Fruit fly (Drosophila melanogaster) whole organism, embryonic: ENCODE results near the gene EMC3.

Experiments used
- BEAF-32 ChIP-seq: fragments of 200-800 bp; sonication (Bioruptor generic); optimal IDR thresholded peaks from 3 replicates; lab custom pipeline; 2017; ENCODE audit warnings: missing biosample characterization, missing genetic modification characterization, mild to moderate bottlenecking, moderate library complexity, missing genetic modification reagents
- CG10366 ChIP-seq: fragments of 200-800 bp; sonication (Bioruptor generic); IDR thresholded peaks from 2 replicates; pipeline ENCODE4 v1.3.6; 2022; ENCODE audit warnings: missing biosample characterization, missing genetic modification characterization
- CG10654 ChIP-seq: fragments of 200-800 bp; sonication (Bioruptor generic); optimal IDR thresholded peaks from 2 replicates; lab custom pipeline; 2016; ENCODE audit warnings: missing biosample characterization, missing genetic modification characterization
- CG10979 ChIP-seq: fragments of 200-800 bp; sonication (Bioruptor generic); optimal IDR thresholded peaks from 2 replicates; lab custom pipeline; 2018; ENCODE audit warnings: missing biosample characterization, mild to moderate bottlenecking, missing genetic modification characterization, moderate library complexity
- CG11085 ChIP-seq: fragments of 200-800 bp; sonication (Bioruptor generic); IDR thresholded peaks from 2 replicates; pipeline ENCODE4 v1.3.6; 2022; ENCODE audit warnings: missing biosample characterization, missing genetic modification characterization
- CG11504 ChIP-seq: fragments of 200-800 bp; sonication (Bioruptor generic); optimal IDR thresholded peaks from 3 replicates; lab custom pipeline; 2019; ENCODE audit warnings: missing biosample characterization, mild to moderate bottlenecking, missing genetic modification characterization, moderate library complexity
- CG12659 ChIP-seq: fragments of 200-800 bp; sonication (Bioruptor generic); optimal IDR thresholded peaks from 3 replicates; lab custom pipeline; 2017; ENCODE audit warnings: mild to moderate bottlenecking, missing biosample characterization, missing genetic modification reagents, missing genetic modification characterization
- CG13424 ChIP-seq: fragments of 200-800 bp; sonication (Bioruptor generic); optimal IDR thresholded peaks from 2 replicates; lab custom pipeline; 2019; ENCODE audit warnings: missing biosample characterization, mild to moderate bottlenecking, missing genetic modification characterization, moderate library complexity
- CG14050 ChIP-seq: fragments of 200-800 bp; sonication (Bioruptor generic); IDR thresholded peaks from 3 replicates; pipeline ENCODE4 v1.3.6; 2022; ENCODE audit warnings: missing biosample characterization, missing genetic modification characterization
- CG14710 ChIP-seq: fragments of 200-800 bp; sonication (Bioruptor generic); optimal IDR thresholded peaks from 3 replicates; lab custom pipeline; 2019; ENCODE audit warnings: missing biosample characterization, mild to moderate bottlenecking, missing genetic modification characterization, moderate library complexity
- CG16863 ChIP-seq: fragments of 200-800 bp; sonication (Bioruptor generic); optimal IDR thresholded peaks from 3 replicates; lab custom pipeline; 2016; ENCODE audit warnings: missing biosample characterization, missing genetic modification characterization
- CG17829 ChIP-seq: fragments of 200-800 bp; optimal IDR thresholded peaks from 2 replicates; lab custom pipeline; 2019; ENCODE audit warnings: missing biosample characterization, mild to moderate bottlenecking, missing genetic modification characterization, moderate library complexity
- CG2875 ChIP-seq: fragments of 200-800 bp; sonication (Bioruptor generic); optimal IDR thresholded peaks from 2 replicates; lab custom pipeline; 2017; ENCODE audit warnings: missing biosample characterization, mild to moderate bottlenecking, missing genetic modification characterization, missing genetic modification reagents
- CG2889 ChIP-seq: fragments of 200-800 bp; sonication (Bioruptor generic); IDR thresholded peaks from 3 replicates; pipeline ENCODE4 v1.3.6; 2022; ENCODE audit warnings: missing biosample characterization, missing genetic modification characterization
- CG31365 ChIP-seq: fragments of 200-800 bp; sonication (Bioruptor generic); optimal IDR thresholded peaks from 2 replicates; lab custom pipeline; 2018; ENCODE audit warnings: missing biosample characterization, mild to moderate bottlenecking, missing genetic modification characterization
- CG3726 ChIP-seq: fragments of 200-800 bp; sonication (Bioruptor generic); IDR thresholded peaks from 3 replicates; pipeline ENCODE4, ENCODE4 v1.3.6; 2022; ENCODE audit warnings: missing biosample characterization, missing genetic modification characterization
- CG6689 ChIP-seq: fragments of 200-800 bp; sonication (Bioruptor generic); IDR thresholded peaks from 2 replicates; pipeline ENCODE4 v1.3.6; 2022; ENCODE audit warnings: missing biosample characterization, missing genetic modification characterization
- CG8388 ChIP-seq: fragments of 200-800 bp; sonication (Bioruptor generic); optimal IDR thresholded peaks from 2 replicates; lab custom pipeline; 2019; ENCODE audit warnings: missing biosample characterization, mild to moderate bottlenecking, missing genetic modification characterization, moderate library complexity
- CTCF ChIP-seq: fragments of 200-800 bp; sonication (Bioruptor generic); optimal IDR thresholded peaks from 2 replicates; lab custom pipeline; 2017; ENCODE audit warnings: missing biosample characterization, mild to moderate bottlenecking, missing genetic modification characterization, moderate library complexity
- Camta ChIP-seq: fragments of 200-800 bp; sonication (Bioruptor generic); optimal IDR thresholded peaks from 2 replicates; lab custom pipeline; 2016; ENCODE audit warnings: missing biosample characterization, missing genetic modification characterization
- Dp ChIP-seq: fragments of 200-800 bp; sonication (Bioruptor generic); optimal IDR thresholded peaks from 2 replicates; lab custom pipeline; 2018; ENCODE audit warnings: missing biosample characterization, mild to moderate bottlenecking, missing genetic modification characterization, moderate library complexity
- Fer3 ChIP-seq: fragments of 200-800 bp; sonication (Bioruptor generic); optimal IDR thresholded peaks from 2 replicates; lab custom pipeline; 2018; ENCODE audit warnings: missing biosample characterization, mild to moderate bottlenecking, missing genetic modification characterization, moderate library complexity
- HLH4C ChIP-seq: fragments of 200-800 bp; sonication (Bioruptor generic); IDR thresholded peaks from 3 replicates; pipeline ENCODE4 v1.3.6; 2022; ENCODE audit warnings: missing biosample characterization, missing genetic modification characterization; ENCODE audit not compliant: partially characterized antibody
- Hr3 ChIP-seq: fragments of 200-800 bp; sonication (Bioruptor generic); optimal IDR thresholded peaks from 3 replicates; lab custom pipeline; 2016; ENCODE audit warnings: missing biosample characterization, missing genetic modification characterization
- Pdp1 ChIP-seq, 2 experiments: fragments of 200-800 bp; sonication (Bioruptor generic); optimal IDR thresholded peaks; 3 replicates each; lab custom pipeline; 2016; ENCODE audit warnings: missing biosample characterization in 2 of 2, missing genetic modification characterization in 2 of 2, mild to moderate bottlenecking in 1 of 2, moderate library complexity in 1 of 2
- Six4 ChIP-seq: fragments of 200-800 bp; sonication (Bioruptor generic); optimal IDR thresholded peaks from 2 replicates; lab custom pipeline; 2016; ENCODE audit warnings: missing biosample characterization, missing genetic modification characterization
- amos ChIP-seq: fragments of 200-800 bp; sonication (Bioruptor generic); IDR thresholded peaks from 2 replicates; pipeline ENCODE4 v1.3.6; 2022; ENCODE audit warnings: missing biosample characterization, missing genetic modification characterization; ENCODE audit not compliant: partially characterized antibody
- ash1 ChIP-seq: fragments of 200-800 bp; sonication (Bioruptor generic); optimal IDR thresholded peaks from 2 replicates; lab custom pipeline; 2018; ENCODE audit warnings: missing biosample characterization, mild to moderate bottlenecking, missing genetic modification characterization
- crol ChIP-seq: fragments of 200-800 bp; sonication (Bioruptor generic); IDR thresholded peaks from 2 replicates; pipeline ENCODE4 v1.3.6; 2022; ENCODE audit warnings: missing biosample characterization, missing genetic modification characterization
- crp ChIP-seq, 2 experiments: fragments of 200-800 bp; sonication (Bioruptor generic); optimal IDR thresholded peaks; 2 replicates in 1 of 2; 3 replicates in 1 of 2; lab custom pipeline; 2017; ENCODE audit warnings: missing biosample characterization in 2 of 2, missing genetic modification characterization in 2 of 2, mild to moderate bottlenecking in 1 of 2, moderate library complexity in 1 of 2
- disco-r ChIP-seq: fragments of 200-800 bp; sonication (Bioruptor generic); optimal IDR thresholded peaks from 2 replicates; lab custom pipeline; 2016; ENCODE audit warnings: missing biosample characterization, missing genetic modification characterization
- esg ChIP-seq: fragments of 200-800 bp; sonication (Bioruptor generic); conservative IDR thresholded peaks from 2 replicates; pipeline ENCODE4 v1.3.6; 2022; ENCODE audit warnings: missing biosample characterization, missing genetic modification characterization
- gfzf ChIP-seq: fragments of 200-800 bp; sonication (Bioruptor generic); optimal IDR thresholded peaks from 2 replicates; lab custom pipeline; 2016; ENCODE audit warnings: missing biosample characterization, mild to moderate bottlenecking, missing genetic modification characterization, moderate library complexity
- hb ChIP-seq: fragments of 200-800 bp; sonication (Bioruptor generic); IDR thresholded peaks from 3 replicates; pipeline ENCODE4 v1.3.6; 2022; ENCODE audit warnings: missing biosample characterization, missing genetic modification characterization; ENCODE audit not compliant: partially characterized antibody
- insv ChIP-seq, 2 experiments: fragments of 200-800 bp; sonication (Bioruptor generic); optimal IDR thresholded peaks; 3 replicates each; lab custom pipeline; 2016 to 2018; ENCODE audit warnings: missing biosample characterization in 2 of 2, missing genetic modification characterization in 2 of 2
- jing ChIP-seq: fragments of 200-800 bp; sonication (Bioruptor generic); optimal IDR thresholded peaks from 2 replicates; lab custom pipeline; 2018; ENCODE audit warnings: missing biosample characterization, mild to moderate bottlenecking, missing genetic modification characterization
- lab ChIP-seq: fragments of 200-800 bp; sonication (Bioruptor generic); optimal IDR thresholded peaks from 3 replicates; lab custom pipeline; 2017; ENCODE audit warnings: missing biosample characterization, missing genetic modification characterization, mild to moderate bottlenecking, moderate library complexity, missing genetic modification reagents
- lmd ChIP-seq: fragments of 200-800 bp; sonication (Bioruptor generic); IDR thresholded peaks from 2 replicates; pipeline ENCODE4 v1.3.6; 2022; ENCODE audit warnings: missing biosample characterization, missing genetic modification characterization
- nerfin-2 ChIP-seq: fragments of 200-800 bp; sonication (Bioruptor generic); IDR thresholded peaks from 2 replicates; pipeline ENCODE4 v1.3.6; 2022; ENCODE audit warnings: missing biosample characterization, missing genetic modification characterization; ENCODE audit not compliant: partially characterized antibody
- sens-2 ChIP-seq: fragments of 200-800 bp; sonication (Bioruptor generic); IDR thresholded peaks from 2 replicates; pipeline ENCODE4 v1.3.6; 2022; ENCODE audit warnings: missing biosample characterization, missing genetic modification characterization
- stwl ChIP-seq: fragments of 200-800 bp; sonication (Bioruptor generic); optimal IDR thresholded peaks from 3 replicates; lab custom pipeline; 2018; ENCODE audit warnings: missing biosample characterization, mild to moderate bottlenecking, missing genetic modification characterization, moderate library complexity
- unpg ChIP-seq: fragments of 200-800 bp; sonication (Bioruptor generic); optimal IDR thresholded peaks from 3 replicates; lab custom pipeline; 2018; ENCODE audit warnings: missing biosample characterization, mild to moderate bottlenecking, missing genetic modification characterization, moderate library complexity
- vnd ChIP-seq: fragments of 200-800 bp; sonication (Bioruptor generic); IDR thresholded peaks from 3 replicates; pipeline ENCODE4 v1.3.6; 2022; ENCODE audit warnings: missing biosample characterization, missing genetic modification characterization; ENCODE audit not compliant: partially characterized antibody
- vvl ChIP-seq: fragments of 200-800 bp; sonication (Bioruptor generic); IDR thresholded peaks from 2 replicates; pipeline ENCODE4 v1.3.6; 2022; ENCODE audit warnings: missing biosample characterization, missing genetic modification characterization
- wek ChIP-seq: fragments of 200-800 bp; sonication (Bioruptor generic); optimal IDR thresholded peaks from 3 replicates; lab custom pipeline; 2018; ENCODE audit warnings: missing biosample characterization, mild to moderate bottlenecking, missing genetic modification characterization, moderate library complexity
- zen2 ChIP-seq: fragments of 200-800 bp; sonication (Bioruptor generic); IDR thresholded peaks from 3 replicates; pipeline ENCODE4 v1.3.6; 2022; ENCODE audit warnings: missing biosample characterization, missing genetic modification characterization; ENCODE audit not compliant: partially characterized antibody

The EMC3 gene

dm6 chr2L:10728751-10729150 is 3.5 kb downstream of the EMC3 start, which contains the start of gene CG6443 (continued):
- TF ChIP-seq CG10366 (no peak), disco-r (GFP tag; lab: Kevin White, UChicago) (no peak), amos (peak; percentile 81), Fer3 (tag; lab: Kevin White, UChicago) (no peak), CG16863 (GFP tag; lab: Kevin White, UChicago) (no peak), gfzf (GFP tag; lab: Kevin White, UChicago) (peak; percentile 15), vnd (peak; percentile 58; the same call in 1 of the 3 replicates), CG6689 (no peak), zen2 (GFP tag; lab: Robert Waterston, UW) (peak; percentile 8; the same call in 1 of the 3 replicates), CG12659 (GFP tag; lab: Kevin White, UChicago) (peak; percentile 56), nerfin-2 (GFP tag; lab: Robert Waterston, UW) (peak; percentile 75), CG14050 (no peak), CG10654 (no peak), CTCF (GFP tag; lab: Kevin White, UChicago) (no peak), Pdp1 (GFP tag; optimal IDR thresholded peaks at IDR 0.05; lab: Kevin White, UChicago) (peak in 1 of 2 experiments; percentile 12), lab (GFP tag; lab: Kevin White, UChicago) (no peak), HLH4C (GFP tag; lab: Robert Waterston, UW) (peak; percentile 65), CG14710 (peak; percentile 19), jing (GFP tag; lab: Kevin White, UChicago) (no peak), unpg (GFP tag; lab: Kevin White, UChicago) (no peak), crp (GFP tag; optimal IDR thresholded peaks at IDR 0.05; lab: Kevin White, UChicago) (peak; percentile 67 to 91), Dp (GFP tag; lab: Kevin White, UChicago) (peak; percentile 86)

- no peak for TF ChIP-seq vvl (GFP tag; lab: Robert Waterston, UW)
- TF ChIP-seq CG3726 (GFP tag; lab: Robert Waterston, UW), result peak; percentile 19; the same call in 1 of the 3 replicates
- TF ChIP-seq, all 482 proteins: peak for 1
Observed at dm6 chr2L:10723903-10724302, 8.3 kb downstream of the EMC3 start, which contains the start of gene CG6431. Gene CG6431 (plus strand): TSS chr2L:10724203.

dm6 chr2L:10721535-10721934 is 10.7 kb downstream of the EMC3 start:
- TF ChIP-seq CG13424 (tag; lab: Kevin White, UChicago) (no peak), CG2889 (no peak), CG11504 (tag; lab: Kevin White, UChicago) (peak; percentile 36), Dp (GFP tag; lab: Kevin White, UChicago) (no peak), CG3726 (GFP tag; lab: Robert Waterston, UW) (no peak), CG2875 (no peak), CTCF (GFP tag; lab: Kevin White, UChicago) (peak; percentile 17), stwl (tag; lab: Kevin White, UChicago) (peak; percentile 66), esg (GFP tag; lab: Robert Waterston, UW) (no peak), CG31365 (peak; percentile 77), CG11085 (GFP tag; lab: Robert Waterston, UW) (no peak)

dm6 chr2L:10711221-10711620 is 21.0 kb downstream of the EMC3 start:
- TF ChIP-seq hb (GFP tag; lab: Robert Waterston, UW), result 0 out of 3 replicates have a peak, but pooled peaks have one; percentile 19
- no peak for TF ChIP-seq sens-2 (GFP tag; lab: Robert Waterston, UW)
- peak; percentile 37; the same call in 1 of the 2 replicates for TF ChIP-seq crol (GFP tag; lab: Robert Waterston, UW)
- no peak for TF ChIP-seq CG8388 (GFP tag; lab: Kevin White, UChicago)
- TF ChIP-seq Hr3, result no peak
- TF ChIP-seq BEAF-32, result no peak
- no peak for TF ChIP-seq insv (GFP tag; optimal IDR thresholded peaks at IDR 0.05; lab: Kevin White, UChicago)
- no peak for TF ChIP-seq ash1 (GFP tag; lab: Kevin White, UChicago)
- TF ChIP-seq Six4 (GFP tag; lab: Kevin White, UChicago), result no peak
- no peak for TF ChIP-seq CG17829 (tag; lab: Kevin White, UChicago)
- no peak for TF ChIP-seq CG10979 (tag; lab: Kevin White, UChicago)
- no peak for TF ChIP-seq wek (GFP tag; lab: Kevin White, UChicago)
- TF ChIP-seq Camta, result no peak
- 0 out of 2 replicates have a peak, but pooled peaks have one; percentile 19 for TF ChIP-seq lmd (GFP tag; lab: Robert Waterston, UW)
